Fruit fly (Drosophila melanogaster) whole organism, wandering third instar larva: ENCODE data around the gene CG9192.

Experiments
- Abd-B ChIP-seq: fragments of >200 bp; optimal IDR thresholded peaks from 2 replicates; lab custom pipeline; 2017; ENCODE audit warnings: missing biosample characterization, missing genetic modification characterization
- CG32264 ChIP-seq: fragments of 200-800 bp; sonication (Bioruptor generic); optimal IDR thresholded peaks from 2 replicates; lab custom pipeline; 2016; ENCODE audit warnings: missing biosample characterization, missing genetic modification characterization
- CG9705 ChIP-seq: fragments of 200-800 bp; sonication (Bioruptor generic); optimal IDR thresholded peaks from 2 replicates; lab custom pipeline; 2018; ENCODE audit warnings: missing biosample characterization, mild to moderate bottlenecking, missing genetic modification characterization
- Dfd ChIP-seq: fragments of >200 bp; optimal IDR thresholded peaks from 2 replicates; lab custom pipeline; 2017; ENCODE audit warnings: missing biosample characterization, missing genetic modification characterization
- Dif ChIP-seq: fragments of 200-275, 200-300 bp; sonication (Bioruptor generic); optimal IDR thresholded peaks from 2 replicates; lab custom pipeline; 2018; ENCODE audit warnings: missing biosample characterization, missing genetic modification characterization; ENCODE audit not compliant: partially characterized antibody
- GATAd ChIP-seq: sonication (Bioruptor generic); optimal IDR thresholded peaks from 2 replicates; lab custom pipeline; 2016; ENCODE audit warnings: missing biosample characterization, missing genetic modification characterization
- HLH106 ChIP-seq: fragments of 200-800 bp; optimal IDR thresholded peaks from 3 replicates; lab custom pipeline; 2019; ENCODE audit warnings: missing biosample characterization, mild to moderate bottlenecking, missing genetic modification characterization, moderate library complexity
- Hnf4 ChIP-seq: fragments of 200-800 bp; sonication (Bioruptor generic); optimal IDR thresholded peaks from 2 replicates; lab custom pipeline; 2016; ENCODE audit warnings: missing biosample characterization, mild to moderate bottlenecking, missing genetic modification characterization
- Hr78 ChIP-seq: fragments of >200 bp; optimal IDR thresholded peaks from 2 replicates; lab custom pipeline; 2017; ENCODE audit warnings: missing biosample characterization, missing genetic modification characterization
- Hr83 ChIP-seq: fragments of 200-300 bp; sonication (Bioruptor generic); optimal IDR thresholded peaks from 2 replicates; lab custom pipeline; 2016; ENCODE audit warnings: missing biosample characterization, mild to moderate bottlenecking, missing genetic modification characterization, moderate library complexity; ENCODE audit not compliant: poor library complexity, severe bottlenecking
- Jra ChIP-seq: sonication (Bioruptor generic); optimal IDR thresholded peaks from 2 replicates; lab custom pipeline; 2016; ENCODE audit warnings: missing biosample characterization, missing genetic modification characterization
- Mio ChIP-seq: sonication (Bioruptor generic); optimal IDR thresholded peaks from 2 replicates; lab custom pipeline; 2016; ENCODE audit warnings: missing biosample characterization, missing genetic modification characterization
- Myc ChIP-seq: fragments of >200 bp; optimal IDR thresholded peaks from 2 replicates; lab custom pipeline; 2017
- N ChIP-seq: fragments of >200 bp; optimal IDR thresholded peaks from 2 replicates; lab custom pipeline; 2018; ENCODE audit warnings: missing biosample characterization, missing external identifiers, missing genetic modification characterization
- OdsH ChIP-seq: fragments of 200-800 bp; sonication (Bioruptor generic); optimal IDR thresholded peaks from 2 replicates; lab custom pipeline; 2016; ENCODE audit warnings: missing biosample characterization, mild to moderate bottlenecking, missing genetic modification characterization
- Rel ChIP-seq, 2 experiments: fragments of 200-800 bp; sonication (Bioruptor generic) in 1 of 2; optimal IDR thresholded peaks; 2 replicates in 1 of 2; 3 replicates in 1 of 2; lab custom pipeline; 2016 to 2019; ENCODE audit warnings: mild to moderate bottlenecking in 2 of 2, missing biosample characterization in 2 of 2, missing genetic modification characterization in 2 of 2, moderate library complexity in 1 of 2
- Sp1 ChIP-seq: fragments of 200-800 bp; sonication (Bioruptor generic); optimal IDR thresholded peaks from 3 replicates; lab custom pipeline; 2019; ENCODE audit warnings: missing biosample characterization, mild to moderate bottlenecking, missing genetic modification characterization, moderate library complexity
- Vsx2 ChIP-seq: fragments of 200-300, 225-300 bp; sonication (Bioruptor generic); optimal IDR thresholded peaks from 2 replicates; lab custom pipeline; 2018; ENCODE audit warnings: missing biosample characterization, missing genetic modification characterization; ENCODE audit not compliant: partially characterized antibody
- br ChIP-seq: fragments of 200-800 bp; sonication (Bioruptor generic); optimal IDR thresholded peaks from 2 replicates; lab custom pipeline; 2016; ENCODE audit warnings: missing biosample characterization, missing genetic modification characterization
- brk ChIP-seq: fragments of 200-800 bp; sonication (Bioruptor generic); optimal IDR thresholded peaks from 2 replicates; lab custom pipeline; 2016; ENCODE audit warnings: missing biosample characterization, mild to moderate bottlenecking, missing genetic modification characterization
- dl ChIP-seq, 2 experiments: fragments of 175-275, 200-275 bp in 1 of 2; fragments of 200-275 bp in 1 of 2; sonication (Bioruptor generic); optimal IDR thresholded peaks; lab custom pipeline; 2018; ENCODE audit warnings: mild to moderate bottlenecking in 2 of 2, missing biosample characterization in 2 of 2, missing genetic modification characterization in 2 of 2, moderate library complexity in 2 of 2; ENCODE audit not compliant: partially characterized antibody in 2 of 2, insufficient read depth in 1 of 2
- dsf ChIP-seq: sonication (Bioruptor generic); optimal IDR thresholded peaks from 2 replicates; lab custom pipeline; 2016; ENCODE audit warnings: missing biosample characterization, missing genetic modification characterization, borderline replicate concordance
- ey ChIP-seq: fragments of 200-800 bp; sonication (Bioruptor generic); optimal IDR thresholded peaks from 2 replicates; lab custom pipeline; 2016; ENCODE audit warnings: missing biosample characterization, missing genetic modification characterization
- fru ChIP-seq: fragments of 200-800 bp; sonication (Bioruptor generic); optimal IDR thresholded peaks from 3 replicates; lab custom pipeline; 2016; ENCODE audit warnings: missing biosample characterization, mild to moderate bottlenecking, missing genetic modification characterization
- h ChIP-seq: fragments of 200-800 bp; sonication (Bioruptor generic); optimal IDR thresholded peaks from 3 replicates; lab custom pipeline; 2016; ENCODE audit warnings: missing biosample characterization, mild to moderate bottlenecking, missing genetic modification characterization
- jim ChIP-seq: fragments of 175-275, 200-325 bp; sonication (Bioruptor generic); optimal IDR thresholded peaks from 2 replicates; lab custom pipeline; 2016; ENCODE audit warnings: missing biosample characterization, mild to moderate bottlenecking, missing genetic modification characterization
- pan ChIP-seq: fragments of >200 bp; optimal IDR thresholded peaks from 2 replicates; lab custom pipeline; 2017
- psq ChIP-seq: fragments of 200-800 bp; sonication (Bioruptor generic); optimal IDR thresholded peaks from 3 replicates; lab custom pipeline; 2017; ENCODE audit warnings: missing biosample characterization, mild to moderate bottlenecking, missing genetic modification characterization, moderate library complexity
- sage ChIP-seq: fragments of 200-800 bp; sonication (Bioruptor generic); optimal IDR thresholded peaks from 2 replicates; lab custom pipeline; 2016; ENCODE audit warnings: missing biosample characterization, mild to moderate bottlenecking, missing genetic modification characterization
- usp ChIP-seq: fragments of >200 bp; optimal IDR thresholded peaks from 2 replicates; lab custom pipeline; 2017; ENCODE audit warnings: missing biosample characterization, missing genetic modification characterization

Gene CG9192

DNA sequence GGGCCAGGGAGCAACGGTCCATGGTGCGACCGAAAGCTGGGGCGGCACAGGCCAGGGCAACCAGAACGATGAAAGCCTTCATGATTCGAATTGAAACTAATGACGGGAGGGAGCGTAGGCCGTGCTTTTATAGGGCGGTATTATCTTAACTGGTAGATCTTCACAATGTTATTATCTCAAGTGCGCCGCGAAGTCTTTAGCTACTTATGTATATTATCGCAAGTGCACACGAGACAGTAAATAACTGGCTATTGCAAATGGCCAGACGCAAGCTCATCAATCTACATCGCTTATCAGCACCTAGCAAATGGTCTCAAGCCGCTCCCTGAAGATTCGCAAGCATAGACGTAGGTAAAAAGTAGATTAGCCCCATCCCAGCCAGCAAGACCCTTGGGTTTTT lies 27.0 kb downstream of the CG9192 start, which contains the start of gene LysD:
Gene LysD, minus strand, starts transcription at position 101 of the 400 bp plus-strand sequence.
- TF ChIP-seq Abd-B (no peak), CG9705 (GFP tag; lab: Kevin White, UChicago) (no peak), OdsH (GFP tag; lab: Kevin White, UChicago) (no peak), usp (GFP tag; lab: Kevin White, UChicago) (no peak), CG32264 (GFP tag; lab: Kevin White, UChicago) (no peak), jim (GFP tag; lab: Kevin White, UChicago) (no peak), psq (GFP tag; lab: Kevin White, UChicago) (no peak), br (GFP tag; lab: Kevin White, UChicago) (no peak), HLH106 (tag; lab: Kevin White, UChicago) (no peak), pan (lab: Kevin White, UChicago) (no peak), Dif (GFP tag; lab: Kevin White, UChicago) (no peak), N (no peak), dsf (GFP tag; lab: Kevin White, UChicago) (no peak), Hr78 (GFP tag; lab: Kevin White, UChicago) (no peak), ey (GFP tag; lab: Kevin White, UChicago) (no peak), Mio (GFP tag; lab: Kevin White, UChicago) (no peak), Hnf4 (GFP tag; lab: Kevin White, UChicago) (no peak), fru (GFP tag; lab: Kevin White, UChicago) (no peak), h (GFP tag; lab: Kevin White, UChicago) (no peak)

- TF ChIP-seq dl (GFP tag; optimal IDR thresholded peaks at IDR 0.05; lab: Kevin White, UChicago; ENCODE audit: insufficient read depth in 1 of 2, partially characterized antibody in 2 of 2) (peak in 1 of 2 experiments; percentile 1), Hr83 (GFP tag; lab: Kevin White, UChicago) (no peak), Dif (GFP tag; lab: Kevin White, UChicago) (peak; percentile 36), usp (GFP tag; lab: Kevin White, UChicago) (no peak), Rel (GFP tag; optimal IDR thresholded peaks at IDR 0.05; lab: Kevin White, UChicago) (no peak), Rel (tag; optimal IDR thresholded peaks at IDR 0.05; lab: Kevin White, UChicago) (no peak), sage (GFP tag; lab: Kevin White, UChicago) (no peak), brk (GFP tag; lab: Kevin White, UChicago) (no peak), Sp1 (GFP tag; lab: Kevin White, UChicago) (no peak), Vsx2 (no peak), Dfd (GFP tag; lab: Kevin White, UChicago) (no peak), jim (GFP tag; lab: Kevin White, UChicago) (no peak), pan (lab: Kevin White, UChicago) (no peak), OdsH (GFP tag; lab: Kevin White, UChicago) (no peak), GATAd (GFP tag; lab: Kevin White, UChicago) (no peak), Mio (GFP tag; lab: Kevin White, UChicago) (no peak), ey (GFP tag; lab: Kevin White, UChicago) (no peak), Hr78 (GFP tag; lab: Kevin White, UChicago) (no peak)
These were observed 29.9 kb downstream of the CG9192 start for dm6 chr3L:1208206-1208605.

dm6 chr3L:1206682-1207421 lies 31.3 kb downstream of the CG9192 start, which contains the start of gene LysB:
Gene LysB, plus strand, starts transcription at chr3L:1207371.
- TF ChIP-seq CG9705 (GFP tag; lab: Kevin White, UChicago) (no peak), Myc (lab: Kevin White, UChicago) (peak; percentile 85), dl (GFP tag; optimal IDR thresholded peaks at IDR 0.05; lab: Kevin White, UChicago; ENCODE audit: insufficient read depth in 1 of 2, partially characterized antibody in 2 of 2) (peak; percentile 64 to 80), Vsx2 (peak; percentile 86), Jra (no peak), Dif (GFP tag; lab: Kevin White, UChicago) (peak; percentile 96), Rel (GFP tag; optimal IDR thresholded peaks at IDR 0.05; lab: Kevin White, UChicago) (no peak), Rel (tag; optimal IDR thresholded peaks at IDR 0.05; lab: Kevin White, UChicago) (peak; percentile 18), N (peak; percentile 11), sage (GFP tag; lab: Kevin White, UChicago) (no peak)
- TF ChIP-seq, all 38 proteins: peak for 6
